Fruit fly (Drosophila melanogaster) whole organism, embryonic: ENCODE measurements around the gene CG43163.
A peak's percentile ranks its signal among the peaks of the same experiment; 100 is the strongest.

Experiments
- Adf1 ChIP-seq: fragments of 200-800 bp; sonication (Bioruptor generic); IDR thresholded peaks from 2 replicates; pipeline ENCODE4 v1.3.6; 2022; ENCODE audit warnings: missing biosample characterization, missing genetic modification characterization
- BEAF-32 ChIP-seq: fragments of 200-800 bp; sonication (Bioruptor generic); optimal IDR thresholded peaks from 3 replicates; lab custom pipeline; 2017; ENCODE audit warnings: missing biosample characterization, missing genetic modification characterization, mild to moderate bottlenecking, moderate library complexity, missing genetic modification reagents
- Bdp1 ChIP-seq: fragments of 200-800 bp; sonication (Bioruptor generic); optimal IDR thresholded peaks from 3 replicates; lab custom pipeline; 2016; ENCODE audit warnings: missing biosample characterization, missing genetic modification characterization
- CG10321 ChIP-seq: fragments of 200-800 bp; sonication (Bioruptor generic); IDR thresholded peaks from 2 replicates; pipeline ENCODE4 v1.3.6; 2022; ENCODE audit warnings: missing biosample characterization, missing genetic modification characterization
- CG10366 ChIP-seq: fragments of 200-800 bp; sonication (Bioruptor generic); IDR thresholded peaks from 2 replicates; pipeline ENCODE4 v1.3.6; 2022; ENCODE audit warnings: missing biosample characterization, missing genetic modification characterization
- CG10462 ChIP-seq: fragments of 200-800 bp; sonication (Bioruptor generic); optimal IDR thresholded peaks from 2 replicates; lab custom pipeline; 2016; ENCODE audit warnings: missing biosample characterization, missing genetic modification characterization
- CG12219 ChIP-seq: fragments of 200-800 bp; sonication (Bioruptor generic); optimal IDR thresholded peaks from 3 replicates; lab custom pipeline; 2018; ENCODE audit warnings: missing biosample characterization, mild to moderate bottlenecking, missing genetic modification characterization
- CG1233 ChIP-seq: fragments of 200-800 bp; sonication (Bioruptor generic); optimal IDR thresholded peaks from 4 replicates; lab custom pipeline; 2018; ENCODE audit warnings: missing biosample characterization, mild to moderate bottlenecking, missing genetic modification characterization
- CG12659 ChIP-seq: fragments of 200-800 bp; sonication (Bioruptor generic); optimal IDR thresholded peaks from 3 replicates; lab custom pipeline; 2017; ENCODE audit warnings: mild to moderate bottlenecking, missing biosample characterization, missing genetic modification reagents, missing genetic modification characterization
- CG14667 ChIP-seq: fragments of 200-800 bp; sonication (Bioruptor generic); IDR thresholded peaks from 2 replicates; pipeline ENCODE4 v1.3.6; 2022; ENCODE audit warnings: missing biosample characterization, missing genetic modification characterization
- CG14710 ChIP-seq: fragments of 200-800 bp; sonication (Bioruptor generic); optimal IDR thresholded peaks from 3 replicates; lab custom pipeline; 2019; ENCODE audit warnings: missing biosample characterization, mild to moderate bottlenecking, missing genetic modification characterization, moderate library complexity
- CG15011 ChIP-seq: fragments of 200-800 bp; sonication (Bioruptor generic); optimal IDR thresholded peaks from 3 replicates; lab custom pipeline; 2018; ENCODE audit warnings: missing biosample characterization, mild to moderate bottlenecking, missing genetic modification characterization
- CG17359 ChIP-seq: fragments of 200-800 bp; sonication (Bioruptor generic); optimal IDR thresholded peaks from 3 replicates; lab custom pipeline; 2018; ENCODE audit warnings: missing biosample characterization, mild to moderate bottlenecking, missing genetic modification characterization, moderate library complexity
- CG18011 ChIP-seq: fragments of 200-800 bp; sonication (Bioruptor generic); optimal IDR thresholded peaks from 2 replicates; lab custom pipeline; 2017; ENCODE audit warnings: missing biosample characterization, missing genetic modification characterization, mild to moderate bottlenecking, moderate library complexity, missing genotype
- CG2116 ChIP-seq: fragments of 200-800 bp; sonication (Bioruptor generic); optimal IDR thresholded peaks from 3 replicates; lab custom pipeline; 2018; ENCODE audit warnings: missing biosample characterization, mild to moderate bottlenecking, missing genetic modification characterization
- CG32772 ChIP-seq: fragments of 200-800 bp; sonication (Bioruptor generic); IDR thresholded peaks from 2 replicates; pipeline ENCODE4 v1.3.6; 2022; ENCODE audit warnings: missing biosample characterization, missing genetic modification characterization
- CG6854 ChIP-seq: fragments of 200-800 bp; sonication (Bioruptor generic); optimal IDR thresholded peaks from 3 replicates; lab custom pipeline; 2017; ENCODE audit warnings: missing biosample characterization, mild to moderate bottlenecking, missing genetic modification characterization
- CG8388 ChIP-seq: fragments of 200-800 bp; sonication (Bioruptor generic); optimal IDR thresholded peaks from 2 replicates; lab custom pipeline; 2019; ENCODE audit warnings: missing biosample characterization, mild to moderate bottlenecking, missing genetic modification characterization, moderate library complexity
- Camta ChIP-seq: fragments of 200-800 bp; sonication (Bioruptor generic); optimal IDR thresholded peaks from 2 replicates; lab custom pipeline; 2016; ENCODE audit warnings: missing biosample characterization, missing genetic modification characterization
- CoRest ChIP-seq: fragments of 200-800 bp; sonication (Bioruptor generic); optimal IDR thresholded peaks from 3 replicates; lab custom pipeline; 2018; ENCODE audit warnings: missing biosample characterization, mild to moderate bottlenecking, missing genetic modification characterization, moderate library complexity
- Drgx ChIP-seq: fragments of 200-800 bp; sonication (Bioruptor generic); IDR thresholded peaks from 2 replicates; pipeline ENCODE4 v1.3.6; 2022; ENCODE audit warnings: missing biosample characterization, missing genetic modification characterization
- Jarid2 ChIP-seq: fragments of 200-800 bp; sonication (Bioruptor generic); optimal IDR thresholded peaks from 3 replicates; lab custom pipeline; 2017; ENCODE audit warnings: mild to moderate bottlenecking, missing biosample characterization, missing genetic modification reagents, missing genetic modification characterization
- Kr ChIP-seq: fragments of 200-800 bp; sonication (Bioruptor generic); optimal IDR thresholded peaks from 2 replicates; lab custom pipeline; 2017; ENCODE audit warnings: missing biosample characterization, mild to moderate bottlenecking, missing genetic modification characterization
- Lhr ChIP-seq: fragments of 200-800 bp; sonication (Bioruptor generic); optimal IDR thresholded peaks from 3 replicates; lab custom pipeline; 2017; ENCODE audit warnings: mild to moderate bottlenecking, missing biosample characterization, missing genetic modification reagents, missing genetic modification characterization
- Max ChIP-seq: fragments of 200-800 bp; sonication (Bioruptor generic); optimal IDR thresholded peaks from 2 replicates; lab custom pipeline; 2016; ENCODE audit warnings: missing biosample characterization, mild to moderate bottlenecking, missing genetic modification characterization
- Sry-δ ChIP-seq: fragments of 200-800 bp; sonication (Bioruptor generic); optimal IDR thresholded peaks from 2 replicates; lab custom pipeline; 2016; ENCODE audit warnings: missing biosample characterization, missing genetic modification characterization
- Ssrp ChIP-seq: fragments of 200-800 bp; sonication (Bioruptor generic); optimal IDR thresholded peaks from 2 replicates; lab custom pipeline; 2018; ENCODE audit warnings: missing biosample characterization, mild to moderate bottlenecking, missing genetic modification characterization, moderate library complexity
- aop ChIP-seq: fragments of 200-800 bp; sonication (Bioruptor generic); IDR thresholded peaks from 2 replicates; pipeline ENCODE4 v1.3.6; 2022; ENCODE audit warnings: missing biosample characterization, missing genetic modification characterization
- cato ChIP-seq: fragments of 200-800 bp; sonication (Bioruptor generic); optimal IDR thresholded peaks from 2 replicates; lab custom pipeline; 2016; ENCODE audit warnings: missing biosample characterization, missing genetic modification characterization, borderline replicate concordance
- chinmo ChIP-seq: fragments of 200-800 bp; sonication (Bioruptor generic); IDR thresholded peaks from 4 replicates; pipeline ENCODE4 v1.3.6; 2022; ENCODE audit warnings: missing biosample characterization, missing genetic modification characterization; ENCODE audit not compliant: partially characterized antibody
- dan ChIP-seq: fragments of 200-800 bp; sonication (Bioruptor generic); IDR thresholded peaks from 2 replicates; pipeline ENCODE4 v1.3.6; 2022; ENCODE audit warnings: missing biosample characterization, missing genetic modification characterization
- dm ChIP-seq: fragments of 200-800 bp; sonication (Bioruptor generic); optimal IDR thresholded peaks from 3 replicates; lab custom pipeline; 2016; ENCODE audit warnings: missing biosample characterization, missing genetic modification characterization
- dysf ChIP-seq: fragments of 200-800 bp; sonication (Bioruptor generic); IDR thresholded peaks from 3 replicates; pipeline ENCODE4 v1.3.6; 2022; ENCODE audit warnings: missing biosample characterization, missing genetic modification characterization
- exex ChIP-seq: fragments of 200-800 bp; sonication (Bioruptor generic); optimal IDR thresholded peaks from 4 replicates; lab custom pipeline; 2018; ENCODE audit warnings: missing biosample characterization, mild to moderate bottlenecking, missing genetic modification characterization, moderate library complexity
- fd96Cb ChIP-seq: fragments of 200-800 bp; sonication (Bioruptor generic); optimal IDR thresholded peaks from 2 replicates; lab custom pipeline; 2018; ENCODE audit warnings: missing biosample characterization, mild to moderate bottlenecking, missing genetic modification characterization, moderate library complexity
- gro ChIP-seq: fragments of 200-800 bp; sonication (Bioruptor generic); optimal IDR thresholded peaks from 2 replicates; lab custom pipeline; 2016; ENCODE audit warnings: missing biosample characterization, missing genetic modification characterization
- gsb ChIP-seq: fragments of 200-800 bp; sonication (Bioruptor generic); IDR thresholded peaks from 2 replicates; pipeline ENCODE4 v1.3.6; 2022; ENCODE audit warnings: missing biosample characterization, missing genetic modification characterization
- gsb-n ChIP-seq: fragments of 200-800 bp; sonication (Bioruptor generic); optimal IDR thresholded peaks from 3 replicates; lab custom pipeline; 2018; ENCODE audit warnings: missing biosample characterization, mild to moderate bottlenecking, missing genetic modification characterization
- lab ChIP-seq: fragments of 200-800 bp; sonication (Bioruptor generic); optimal IDR thresholded peaks from 3 replicates; lab custom pipeline; 2017; ENCODE audit warnings: missing biosample characterization, missing genetic modification characterization, mild to moderate bottlenecking, moderate library complexity, missing genetic modification reagents
- nmo ChIP-seq: fragments of 200-800 bp; sonication (Bioruptor generic); optimal IDR thresholded peaks from 2 replicates; lab custom pipeline; 2018; ENCODE audit warnings: missing biosample characterization, mild to moderate bottlenecking, missing genetic modification characterization, moderate library complexity
- nom ChIP-seq: fragments of 200-800 bp; sonication (Bioruptor generic); optimal IDR thresholded peaks from 2 replicates; lab custom pipeline; 2017; ENCODE audit warnings: missing biosample characterization, missing genetic modification characterization, mild to moderate bottlenecking, moderate library complexity, missing genetic modification reagents
- odd ChIP-seq: fragments of 200-800 bp; sonication (Bioruptor generic); optimal IDR thresholded peaks from 2 replicates; lab custom pipeline; 2017; ENCODE audit warnings: missing biosample characterization, mild to moderate bottlenecking, missing genetic modification characterization
- sens ChIP-seq: fragments of 200-800 bp; sonication (Bioruptor generic); peaks from one replicate; lab custom pipeline; 2016; ENCODE audit warnings: missing biosample characterization, missing genetic modification characterization
- shn ChIP-seq: fragments of 200-800 bp; sonication (Bioruptor generic); optimal IDR thresholded peaks from 3 replicates; lab custom pipeline; 2016; ENCODE audit warnings: missing biosample characterization, missing genetic modification characterization
- slbo ChIP-seq: fragments of 200-800 bp; sonication (Bioruptor generic); IDR thresholded peaks from 2 replicates; pipeline ENCODE4 v1.3.6; 2022; ENCODE audit warnings: missing biosample characterization, missing genetic modification characterization
- slou ChIP-seq: fragments of 200-800 bp; sonication (Bioruptor generic); optimal IDR thresholded peaks from 3 replicates; lab custom pipeline; 2016; ENCODE audit warnings: missing biosample characterization, missing genetic modification characterization
- unpg ChIP-seq: fragments of 200-800 bp; sonication (Bioruptor generic); optimal IDR thresholded peaks from 3 replicates; lab custom pipeline; 2018; ENCODE audit warnings: missing biosample characterization, mild to moderate bottlenecking, missing genetic modification characterization, moderate library complexity
- wor ChIP-seq: fragments of 200-800 bp; sonication (Bioruptor generic); IDR thresholded peaks from 2 replicates; pipeline ENCODE4 v1.3.6; 2022; ENCODE audit warnings: missing biosample characterization, missing genetic modification characterization
- z ChIP-seq: fragments of 200-800 bp; sonication (Bioruptor generic); IDR thresholded peaks from 3 replicates; pipeline ENCODE4 v1.3.6; 2022; ENCODE audit warnings: missing biosample characterization, missing genetic modification characterization

The CG43163 gene

DNA sequence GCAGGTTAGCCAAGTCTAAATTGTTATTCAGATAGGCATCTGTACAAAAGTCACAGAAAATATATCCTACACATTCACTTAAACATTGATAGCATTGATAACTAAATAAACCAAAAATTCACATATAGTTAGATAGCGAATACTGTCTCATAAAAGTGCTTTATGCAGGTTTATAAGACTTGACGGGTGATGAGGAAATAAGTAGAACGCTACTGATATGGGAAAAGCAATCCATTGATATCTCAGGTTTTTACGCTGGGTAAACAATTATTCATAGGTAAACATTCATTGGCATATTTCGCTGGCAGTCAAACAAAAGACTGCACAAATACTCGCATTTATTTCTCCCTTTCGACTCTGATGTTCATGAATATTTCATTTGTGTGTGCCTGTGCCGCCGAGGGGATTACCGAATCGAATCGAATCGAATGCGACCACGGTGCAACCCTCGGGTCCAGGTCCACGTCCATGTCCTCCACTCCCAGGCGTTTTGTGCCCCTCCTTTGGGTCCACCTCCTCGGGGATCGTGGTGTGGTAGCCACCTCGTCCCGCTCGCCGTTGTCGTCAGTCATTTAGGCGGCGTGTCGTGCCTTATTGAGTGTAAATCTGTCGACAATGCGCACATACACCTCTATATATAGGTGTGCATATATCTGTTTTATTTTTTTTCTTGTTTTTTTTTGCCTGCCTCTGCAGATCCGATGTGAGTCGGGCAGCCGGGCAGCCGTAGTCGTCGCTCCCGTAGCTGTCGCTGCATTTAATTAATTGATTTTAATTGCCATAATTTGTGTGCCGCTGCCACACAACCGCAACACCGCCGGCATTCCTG, 46.7 kb downstream of the CG43163 start (continued):
- TF ChIP-seq exex (no peak), CG10366 (GFP tag; lab: Robert Waterston, UW) (no peak), CG14667 (no peak), lab (GFP tag; lab: Kevin White, UChicago) (no peak), CG17359 (no peak), CG1233 (GFP tag; lab: Kevin White, UChicago) (no peak), CG10462 (GFP tag; lab: Kevin White, UChicago) (no peak), CG2116 (GFP tag; lab: Kevin White, UChicago) (no peak), slou (GFP tag; lab: Kevin White, UChicago) (no peak), CG10321 (GFP tag; lab: Robert Waterston, UW) (no peak), Jarid2 (GFP tag; lab: Kevin White, UChicago) (peak; percentile 6), odd (GFP tag; lab: Kevin White, UChicago) (no peak), slbo (GFP tag; lab: Robert Waterston, UW) (no peak), Kr (GFP tag; lab: Kevin White, UChicago) (no peak), Camta (GFP tag; lab: Kevin White, UChicago) (no peak), Bdp1 (GFP tag; lab: Kevin White, UChicago) (no peak), CG6854 (no peak), fd96Cb (tag; lab: Kevin White, UChicago) (no peak), CG12219 (GFP tag; lab: Kevin White, UChicago) (no peak), CG32772 (peak; percentile 38; the same call in 1 of the 2 replicates), Ssrp (tag; lab: Kevin White, UChicago) (peak; percentile 10), cato (GFP tag; lab: Kevin White, UChicago) (no peak), BEAF-32 (GFP tag; lab: Kevin White, UChicago) (no peak), CG18011 (no peak), Adf1 (no peak), CG15011 (no peak), CG8388 (GFP tag; lab: Kevin White, UChicago) (no peak), Sry-δ (no peak), gsb-n (peak; percentile 11), shn (GFP tag; lab: Kevin White, UChicago) (no peak), nom (GFP tag; lab: Kevin White, UChicago) (peak; percentile 18), dan (GFP tag; lab: Robert Waterston, UW) (no peak), Max (GFP tag; lab: Kevin White, UChicago) (no peak), CG12659 (GFP tag; lab: Kevin White, UChicago) (no peak), Drgx (peak; percentile 17; the same call in 1 of the 2 replicates), dm (GFP tag; lab: Kevin White, UChicago) (no peak), unpg (GFP tag; lab: Kevin White, UChicago) (no peak), gsb (GFP tag; lab: Robert Waterston, UW) (no peak), wor (no peak), Lhr (GFP tag; lab: Kevin White, UChicago) (no peak), chinmo (GFP tag; lab: Robert Waterston, UW) (0 out of 4 replicates have a peak, but pooled peaks have one; percentile 58), nmo (GFP tag; lab: Kevin White, UChicago) (peak; percentile 10), dysf (GFP tag; lab: Robert Waterston, UW) (no peak), sens (GFP tag; lab: Kevin White, UChicago) (peak; percentile 55), CG14710 (tag; lab: Kevin White, UChicago) (no peak), gro (no peak), CoRest (tag; lab: Kevin White, UChicago) (no peak), z (GFP tag; lab: Robert Waterston, UW) (0 out of 3 replicates have a peak, but pooled peaks have one; percentile 48), aop (GFP tag; lab: Robert Waterston, UW) (no peak)
